Worm (Caenorhabditis elegans): ENCODE results near the gene T25B2.3.

DNA sequence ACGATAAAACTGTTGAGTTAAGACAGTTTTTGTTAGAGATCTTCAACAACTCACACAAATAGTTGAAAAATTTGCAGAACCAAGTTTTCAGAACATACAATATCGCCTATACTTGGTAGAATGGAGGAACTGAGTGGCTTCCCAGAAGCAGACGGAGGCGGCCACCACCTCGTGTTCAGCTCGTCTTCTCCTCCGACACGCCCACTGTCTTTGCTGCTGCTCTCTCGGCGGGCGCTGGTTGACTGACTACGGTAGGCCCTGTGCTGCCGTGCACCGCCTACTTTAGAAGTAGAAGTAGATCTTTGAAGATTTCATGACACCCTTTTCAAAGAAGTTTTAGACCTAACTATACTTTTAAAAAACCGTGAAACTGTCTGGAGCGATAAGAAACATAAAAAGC, 13.9 kb upstream of the T25B2.3 start:
- no peak for TF ChIP-seq unc-62 (GFP tag; optimal IDR thresholded peaks at IDR 0.05 in 1 of 2)
- no peak for TF ChIP-seq unc-62 (tag; optimal IDR thresholded peaks at IDR 0.05)
- TF ChIP-seq ZK546.5 (tag; optimal IDR thresholded peaks at IDR 0.05), result no peak
- TF ChIP-seq skn-1 (tag; optimal IDR thresholded peaks at IDR 0.05), result no peak
- TF ChIP-seq dmd-9 (GFP tag; IDR thresholded peaks at IDR 0.05), result no peak
- no peak for TF ChIP-seq Y5F2A.4 (GFP tag; optimal IDR thresholded peaks at IDR 0.05)

Measured in whole organism, L4 larva.